Worm (Caenorhabditis elegans): ENCODE measurements around the gene F26F4.9.
A peak's percentile ranks its signal among the peaks of the same experiment; 100 is the strongest.

F26F4.9 gene

ce11 chrIII:4879445-4879844, 32.9 kb downstream of the F26F4.9 start, which contains the start of gene C35D10.1:
Gene C35D10.1 (plus strand): TSS chrIII:4879745.
- TF ChIP-seq zag-1 (tag; optimal IDR thresholded peaks at IDR 0.05) (no peak), ztf-1 (GFP tag; conservative IDR thresholded peaks at IDR 0.05) (no peak)

- no peak for TF ChIP-seq mbf-1 (tag; optimal IDR thresholded peaks at IDR 0.05)
- TF ChIP-seq unc-62 (GFP tag; optimal IDR thresholded peaks at IDR 0.05): no peak
- TF ChIP-seq peb-1 (tag; optimal IDR thresholded peaks at IDR 0.05): no peak
- no peak for TF ChIP-seq ZK546.5 (tag; optimal IDR thresholded peaks at IDR 0.05)
- TF ChIP-seq sem-4 (tag; optimal IDR thresholded peaks at IDR 0.05): no peak
- TF ChIP-seq nhr-11 (tag; optimal IDR thresholded peaks at IDR 0.05): no peak
- TF ChIP-seq nhr-10 (tag; optimal IDR thresholded peaks at IDR 0.05): no peak
- TF ChIP-seq blmp-1 (tag; optimal IDR thresholded peaks at IDR 0.05; ENCODE audit: insufficient read depth): no peak
- no peak for TF ChIP-seq Y55F3AM.14 (GFP tag; optimal IDR thresholded peaks at IDR 0.05)
- no peak for TF ChIP-seq nhr-23 (tag; optimal IDR thresholded peaks at IDR 0.05)
- TF ChIP-seq nhr-77 (tag; optimal IDR thresholded peaks at IDR 0.05): no peak
- no peak for TF ChIP-seq lin-39 (tag; optimal IDR thresholded peaks at IDR 0.05)
- TF ChIP-seq lin-13 (GFP tag; optimal IDR thresholded peaks at IDR 0.05): no peak
- no peak for TF ChIP-seq mdl-1 (tag; optimal IDR thresholded peaks at IDR 0.05)
- TF ChIP-seq nhr-129 (tag; optimal IDR thresholded peaks at IDR 0.05): peak; percentile 54
- TF ChIP-seq unc-39 (tag; optimal IDR thresholded peaks at IDR 0.05): no peak
- TF ChIP-seq nhr-237 (tag; optimal IDR thresholded peaks at IDR 0.05): no peak
- no peak for TF ChIP-seq dmd-4 (tag; optimal IDR thresholded peaks at IDR 0.05)
- TF ChIP-seq ztf-11 (tag; optimal IDR thresholded peaks at IDR 0.05): no peak
- no peak for TF ChIP-seq elt-1 (tag; optimal IDR thresholded peaks at IDR 0.05)
- no peak for TF ChIP-seq zag-1 (tag; optimal IDR thresholded peaks at IDR 0.05)
- TF ChIP-seq ama-1 (optimal IDR thresholded peaks at IDR 0.05): no peak
- TF ChIP-seq ztf-1 (GFP tag; conservative IDR thresholded peaks at IDR 0.05): no peak
- TF ChIP-seq sma-3 (GFP tag; optimal IDR thresholded peaks at IDR 0.05): peak; percentile 13
- no peak for TF ChIP-seq snpc-4 (tag; optimal IDR thresholded peaks at IDR 0.05)
- no peak for TF ChIP-seq nhr-25 (tag; optimal IDR thresholded peaks at IDR 0.05)
- TF ChIP-seq ceh-16 (tag; optimal IDR thresholded peaks at IDR 0.05): no peak
- TF ChIP-seq crh-2 (tag; optimal IDR thresholded peaks at IDR 0.05): peak; percentile 15
- TF ChIP-seq R02D3.7 (tag; optimal IDR thresholded peaks at IDR 0.05): no peak
- peak; percentile 68 for TF ChIP-seq fos-1 (tag; optimal IDR thresholded peaks at IDR 0.05)
- TF ChIP-seq elt-3 (tag; optimal IDR thresholded peaks at IDR 0.05): no peak
- peak in 1 of 2 experiments; percentile 70 for TF ChIP-seq lsy-2 (tag; optimal IDR thresholded peaks at IDR 0.05)
- no peak for TF ChIP-seq aly-2 (tag; optimal IDR thresholded peaks at IDR 0.05)
- peak; percentile 88 for TF ChIP-seq gmeb-1 (tag; optimal IDR thresholded peaks at IDR 0.05)
- TF ChIP-seq sma-9 (GFP tag; optimal IDR thresholded peaks at IDR 0.05): no peak
- TF ChIP-seq sma-9 (tag; optimal IDR thresholded peaks at IDR 0.05): no peak
- TF ChIP-seq nhr-21 (tag; optimal IDR thresholded peaks at IDR 0.05): no peak
- no peak for TF ChIP-seq alr-1 (tag; optimal IDR thresholded peaks at IDR 0.05)
- TF ChIP-seq ceh-82 (tag; optimal IDR thresholded peaks at IDR 0.05): no peak
- no peak for TF ChIP-seq egl-27 (tag; optimal IDR thresholded peaks at IDR 0.05)
- no peak for TF ChIP-seq nhr-12 (tag; optimal IDR thresholded peaks at IDR 0.05)
- no peak for TF ChIP-seq nhr-6 (tag; optimal IDR thresholded peaks at IDR 0.05)
- no peak for TF ChIP-seq ztf-4 (tag; optimal IDR thresholded peaks at IDR 0.05)
- TF ChIP-seq F13H6.1 (tag; optimal IDR thresholded peaks at IDR 0.05): peak; percentile 1
- peak; percentile 71 for TF ChIP-seq unc-55 (GFP tag; optimal IDR thresholded peaks at IDR 0.05)
- peak; percentile 66 for TF ChIP-seq C34F6.9 (tag; optimal IDR thresholded peaks at IDR 0.05)
- TF ChIP-seq mab-5 (tag; optimal IDR thresholded peaks at IDR 0.05): peak; percentile 15
- TF ChIP-seq skn-1 (tag; optimal IDR thresholded peaks at IDR 0.05): no peak
- TF ChIP-seq lin-11 (tag; optimal IDR thresholded peaks at IDR 0.05): no peak
Measured at ce11 chrIII:4878281-4878680, 34.0 kb downstream of the F26F4.9 start, which contains the start of the genes tost-1 and arx-6. Gene tost-1 (minus strand): TSS chrIII:4878311. Gene arx-6 (plus strand): TSS chrIII:4878658.
